Worm (Caenorhabditis elegans): ENCODE results near the gene nhr-199.

nhr-199 gene

ce11 chrV:15716679-15717078, 17.0 kb upstream of the nhr-199 start, which contains the start of gene Y6E2A.4:
Y6E2A.4 (minus strand) TSS chrV:15716779.
- TF ChIP-seq egl-27 (tag; optimal IDR thresholded peaks at IDR 0.05) (no peak), ceh-32 (tag; optimal IDR thresholded peaks at IDR 0.05; ENCODE audit: poor library complexity) (no peak), F37D6.2 (tag; optimal IDR thresholded peaks at IDR 0.05) (no peak), dmd-9 (GFP tag; IDR thresholded peaks at IDR 0.05) (no peak), tra-1 (GFP tag; IDR thresholded peaks at IDR 0.05) (no peak), Y5F2A.4 (GFP tag; optimal IDR thresholded peaks at IDR 0.05) (no peak), saeg-2 (GFP tag; IDR thresholded peaks at IDR 0.05) (no peak), lin-29 (GFP tag; IDR thresholded peaks at IDR 0.05) (no peak), mep-1 (tag; optimal IDR thresholded peaks at IDR 0.05) (no peak), F26F4.8 (GFP tag; conservative IDR thresholded peaks at IDR 0.05) (no peak), ama-1 (optimal IDR thresholded peaks at IDR 0.05) (no peak)

- TF ChIP-seq dve-1 (tag; optimal IDR thresholded peaks at IDR 0.05; ENCODE audit: insufficient read depth) (peak; percentile 27), nhr-111 (GFP tag; optimal IDR thresholded peaks at IDR 0.05) (no peak), daf-16 (GFP tag; optimal IDR thresholded peaks at IDR 0.05) (peak in 1 of 2 experiments; percentile 83), daf-16 (tag; optimal IDR thresholded peaks at IDR 0.05) (peak; percentile 94), lin-38 (GFP tag; IDR thresholded peaks at IDR 0.05) (no peak), mdl-1 (tag; optimal IDR thresholded peaks at IDR 0.05) (peak in 1 of 2 experiments; percentile 11), unc-62 (GFP tag; optimal IDR thresholded peaks at IDR 0.05 in 1 of 2) (peak in 1 of 2 experiments; percentile 54), unc-62 (tag; optimal IDR thresholded peaks at IDR 0.05) (no peak)
Measured at ce11 chrV:15715636-15716035, 15.9 kb upstream of the nhr-199 start.

ce11 chrV:15712385-15712784, 12.7 kb upstream of the nhr-199 start:
- no peak for TF ChIP-seq snpc-4 (tag; optimal IDR thresholded peaks at IDR 0.05)
- TF ChIP-seq daf-16 (GFP tag; optimal IDR thresholded peaks at IDR 0.05), result no peak
- TF ChIP-seq daf-16 (tag; optimal IDR thresholded peaks at IDR 0.05), result peak; percentile 84
- peak; percentile 66 for TF ChIP-seq dve-1 (tag; optimal IDR thresholded peaks at IDR 0.05; ENCODE audit: insufficient read depth)
- peak; percentile 39 for TF ChIP-seq hlh-30 (tag; optimal IDR thresholded peaks at IDR 0.05; ENCODE audit: insufficient read depth)
- no peak for TF ChIP-seq lin-38 (GFP tag; IDR thresholded peaks at IDR 0.05)

ce11 chrV:15711898-15712297, 12.2 kb upstream of the nhr-199 start, which contains the start of gene str-101:
str-101 (minus strand) TSS chrV:15711998.
- TF ChIP-seq lin-1 (GFP tag; IDR thresholded peaks at IDR 0.05) (no peak), nhr-25 (tag; optimal IDR thresholded peaks at IDR 0.05; ENCODE audit: borderline replicate concordance, insufficient read depth) (no peak), mep-1 (tag; optimal IDR thresholded peaks at IDR 0.05) (no peak), saeg-2 (GFP tag; IDR thresholded peaks at IDR 0.05) (no peak), daf-8 (GFP tag; IDR thresholded peaks at IDR 0.05) (no peak), zfp-3 (GFP tag; conservative IDR thresholded peaks at IDR 0.05) (no peak), T26A8.4 (GFP tag; IDR thresholded peaks at IDR 0.05) (no peak), mdl-1 (tag; optimal IDR thresholded peaks at IDR 0.05) (no peak), mdt-29 (GFP tag; IDR thresholded peaks at IDR 0.05) (no peak), nhr-76 (tag; optimal IDR thresholded peaks at IDR 0.05) (no peak), ceh-44 (GFP tag; IDR thresholded peaks at IDR 0.05) (no peak)

ce11 chrV:15710401-15710800, 10.7 kb upstream of the nhr-199 start, which contains the start of gene Y6E2A.1:
Y6E2A.1 (minus strand) TSS chrV:15710501.
- no peak for TF ChIP-seq nhr-10 (tag; optimal IDR thresholded peaks at IDR 0.05)
- no peak for TF ChIP-seq daf-12 (tag; optimal IDR thresholded peaks at IDR 0.05)
- no peak for TF ChIP-seq lin-29 (GFP tag; IDR thresholded peaks at IDR 0.05)
- no peak for TF ChIP-seq unc-39 (tag; optimal IDR thresholded peaks at IDR 0.05)
- no peak for TF ChIP-seq attf-4 (tag; optimal IDR thresholded peaks at IDR 0.05)
- TF ChIP-seq unc-62 (GFP tag; optimal IDR thresholded peaks at IDR 0.05 in 1 of 2), result no peak
- no peak for TF ChIP-seq unc-62 (tag; optimal IDR thresholded peaks at IDR 0.05)
- TF ChIP-seq nhr-76 (tag; optimal IDR thresholded peaks at IDR 0.05), result no peak
- no peak for TF ChIP-seq nhr-42 (GFP tag; IDR thresholded peaks at IDR 0.05)
- no peak for TF ChIP-seq lin-15B (tag; optimal IDR thresholded peaks at IDR 0.05)
- no peak for TF ChIP-seq unc-130 (GFP tag; optimal IDR thresholded peaks at IDR 0.05)
- no peak for TF ChIP-seq daf-19 (GFP tag; conservative IDR thresholded peaks at IDR 0.05)
- no peak for TF ChIP-seq zfp-2 (tag; optimal IDR thresholded peaks at IDR 0.05)
- TF ChIP-seq nhr-77 (tag; optimal IDR thresholded peaks at IDR 0.05), result no peak
- TF ChIP-seq vab-7 (GFP tag; IDR thresholded peaks at IDR 0.05), result no peak
- TF ChIP-seq lir-3 (tag; optimal IDR thresholded peaks at IDR 0.05), result no peak
- no peak for TF ChIP-seq arid-1 (GFP tag; conservative IDR thresholded peaks at IDR 0.05)
- no peak for TF ChIP-seq ztf-7 (tag; optimal IDR thresholded peaks at IDR 0.05)
- TF ChIP-seq nhr-237 (tag; optimal IDR thresholded peaks at IDR 0.05), result no peak
- no peak for TF ChIP-seq sdz-12 (GFP tag; optimal IDR thresholded peaks at IDR 0.05)
